Worm (Caenorhabditis elegans) whole organism, mixed stage, embryonic: ENCODE measurements around the gene C43H6.12.

Experiments used
- ceh-43 ChIP-seq: fragments of 200-800 bp; sonication (Bioruptor generic); optimal IDR thresholded peaks from 2 replicates; lab custom pipeline; 2018; ENCODE audit warnings: mild to moderate bottlenecking, missing genetic modification characterization, moderate library complexity, missing compliant biosample characterization
- lin-32 ChIP-seq: fragments of 200-800 bp; sonication (Bioruptor generic); optimal IDR thresholded peaks from 2 replicates; lab custom pipeline; 2018; ENCODE audit warnings: mild to moderate bottlenecking, missing genetic modification characterization, missing compliant biosample characterization
- nhr-237 ChIP-seq: fragments of 150-350 bp; optimal IDR thresholded peaks from 2 replicates; lab custom pipeline; 2014; ENCODE audit warnings: missing biosample characterization, missing genetic modification characterization
- sptf-1 ChIP-seq: sonication (generic microtip); optimal IDR thresholded peaks from 2 replicates; lab custom pipeline; 2017; ENCODE audit warnings: mild to moderate bottlenecking, missing genetic modification characterization, moderate library complexity, missing compliant biosample characterization
- unc-120 ChIP-seq: sonication (generic microtip); optimal IDR thresholded peaks from 2 replicates; lab custom pipeline; 2017; ENCODE audit warnings: missing genetic modification characterization, missing compliant biosample characterization; ENCODE audit not compliant: poor library complexity, severe bottlenecking
- unc-62 ChIP-seq: fragments of 150-350 bp; optimal IDR thresholded peaks from 2 replicates; lab custom pipeline; 2014; ENCODE audit warnings: missing biosample characterization, missing genetic modification reagents, missing genetic modification characterization

- TF ChIP-seq lin-32 (GFP tag; lab: Kevin White, UChicago): no peak
- no peak for TF ChIP-seq nhr-237 (tag; lab: Kevin White, UChicago)
- no peak for TF ChIP-seq sptf-1
- no peak for TF ChIP-seq unc-120 (tag; lab: Kevin White, UChicago)
- TF ChIP-seq ceh-43: no peak
- no peak for TF ChIP-seq unc-62 (GFP tag; lab: Kevin White, UChicago)
Measured at ce11 chrX:2447214-2447613, 37.8 kb downstream of the C43H6.12 start.
